Fruit fly (Drosophila melanogaster): ENCODE results near the gene Kdm2.
A peak's percentile ranks its signal among the peaks of the same experiment; 100 is the strongest.

The Kdm2 gene

dm6 chr3R:9053850-9054441 is 1.7 kb downstream of the Kdm2 start:
- TF ChIP-seq Hr78 (GFP tag; optimal IDR thresholded peaks at IDR 0.05) (no peak), usp (GFP tag; optimal IDR thresholded peaks at IDR 0.05) (no peak), foxo (GFP tag; optimal IDR thresholded peaks at IDR 0.05) (peak in 1 of 2 experiments; percentile 73), lola (GFP tag; optimal IDR thresholded peaks at IDR 0.05) (no peak), N (GFP tag; optimal IDR thresholded peaks at IDR 0.05) (no peak), rgr (GFP tag; optimal IDR thresholded peaks at IDR 0.05) (peak; percentile 24), GATAd (GFP tag; optimal IDR thresholded peaks at IDR 0.05) (no peak), Vsx2 (GFP tag; optimal IDR thresholded peaks at IDR 0.05; ENCODE audit: partially characterized antibody) (no peak), Hnf4 (GFP tag; optimal IDR thresholded peaks at IDR 0.05) (no peak), CG32264 (GFP tag; optimal IDR thresholded peaks at IDR 0.05) (peak; percentile 50), Hr83 (GFP tag; optimal IDR thresholded peaks at IDR 0.05; ENCODE audit: poor library complexity, severe bottlenecking) (peak; percentile 45), Dfd (GFP tag; optimal IDR thresholded peaks at IDR 0.05) (no peak), tai (GFP tag; optimal IDR thresholded peaks at IDR 0.05) (no peak), fru (GFP tag; optimal IDR thresholded peaks at IDR 0.05) (peak; percentile 76), pan (optimal IDR thresholded peaks at IDR 0.05) (no peak), psq (GFP tag; optimal IDR thresholded peaks at IDR 0.05) (peak; percentile 42), Mio (GFP tag; optimal IDR thresholded peaks at IDR 0.05) (no peak), sv (GFP tag; optimal IDR thresholded peaks at IDR 0.05) (no peak), dmrt93B (GFP tag; optimal IDR thresholded peaks at IDR 0.05) (peak; percentile 66), Jra (GFP tag; optimal IDR thresholded peaks at IDR 0.05) (no peak), Abd-B (GFP tag; optimal IDR thresholded peaks at IDR 0.05) (no peak), dsf (GFP tag; optimal IDR thresholded peaks at IDR 0.05; ENCODE audit: borderline replicate concordance) (no peak), br (GFP tag; optimal IDR thresholded peaks at IDR 0.05) (peak; percentile 66), sage (GFP tag; optimal IDR thresholded peaks at IDR 0.05) (no peak), OdsH (GFP tag; optimal IDR thresholded peaks at IDR 0.05) (no peak), Rel (GFP tag; optimal IDR thresholded peaks at IDR 0.05) (no peak), Rel (tag; optimal IDR thresholded peaks at IDR 0.05) (no peak), Myc (optimal IDR thresholded peaks at IDR 0.05) (no peak), CG9705 (GFP tag; optimal IDR thresholded peaks at IDR 0.05) (peak; percentile 4), h (GFP tag; optimal IDR thresholded peaks at IDR 0.05) (peak; percentile 51), jim (GFP tag; optimal IDR thresholded peaks at IDR 0.05) (no peak), dl (GFP tag; optimal IDR thresholded peaks at IDR 0.05; ENCODE audit: insufficient read depth in 1 of 2, partially characterized antibody in 2 of 2) (no peak), ey (GFP tag; optimal IDR thresholded peaks at IDR 0.05) (peak; percentile 71), HLH106 (tag; optimal IDR thresholded peaks at IDR 0.05) (peak; percentile 72), woc (GFP tag; optimal IDR thresholded peaks at IDR 0.05) (peak; percentile 50), brk (GFP tag; optimal IDR thresholded peaks at IDR 0.05) (no peak), CrebA (GFP tag; optimal IDR thresholded peaks at IDR 0.05; ENCODE audit: borderline replicate concordance) (no peak), Sp1 (GFP tag; optimal IDR thresholded peaks at IDR 0.05) (peak; percentile 57), Dif (GFP tag; optimal IDR thresholded peaks at IDR 0.05; ENCODE audit: partially characterized antibody) (peak; percentile 75)

- TF ChIP-seq psq (GFP tag; optimal IDR thresholded peaks at IDR 0.05) = no peak
- no peak for TF ChIP-seq GATAd (GFP tag; optimal IDR thresholded peaks at IDR 0.05)
- TF ChIP-seq Mio (GFP tag; optimal IDR thresholded peaks at IDR 0.05) = no peak
- TF ChIP-seq HLH106 (tag; optimal IDR thresholded peaks at IDR 0.05) = peak; percentile 18
- no peak for TF ChIP-seq br (GFP tag; optimal IDR thresholded peaks at IDR 0.05)
- TF ChIP-seq OdsH (GFP tag; optimal IDR thresholded peaks at IDR 0.05) = peak; percentile 52
- peak; percentile 22 for TF ChIP-seq sage (GFP tag; optimal IDR thresholded peaks at IDR 0.05)
- peak; percentile 22 for TF ChIP-seq dmrt93B (GFP tag; optimal IDR thresholded peaks at IDR 0.05)
- TF ChIP-seq foxo (GFP tag; optimal IDR thresholded peaks at IDR 0.05) = peak in 1 of 2 experiments; percentile 46
- no peak for TF ChIP-seq dsf (GFP tag; optimal IDR thresholded peaks at IDR 0.05; ENCODE audit: borderline replicate concordance)
- peak; percentile 5 for TF ChIP-seq rgr (GFP tag; optimal IDR thresholded peaks at IDR 0.05)
- no peak for TF ChIP-seq tai (GFP tag; optimal IDR thresholded peaks at IDR 0.05)
- TF ChIP-seq Rel (GFP tag; optimal IDR thresholded peaks at IDR 0.05) = no peak
- TF ChIP-seq Rel (tag; optimal IDR thresholded peaks at IDR 0.05) = no peak
- peak; percentile 27 for TF ChIP-seq sv (GFP tag; optimal IDR thresholded peaks at IDR 0.05)
- TF ChIP-seq Vsx2 (GFP tag; optimal IDR thresholded peaks at IDR 0.05; ENCODE audit: partially characterized antibody) = no peak
- no peak for TF ChIP-seq CG32264 (GFP tag; optimal IDR thresholded peaks at IDR 0.05)
- peak; percentile 4 for TF ChIP-seq Jra (GFP tag; optimal IDR thresholded peaks at IDR 0.05)
- no peak for TF ChIP-seq Sp1 (GFP tag; optimal IDR thresholded peaks at IDR 0.05)
- TF ChIP-seq CG9705 (GFP tag; optimal IDR thresholded peaks at IDR 0.05) = no peak
Measured at dm6 chr3R:9054442-9055118, 2.3 kb downstream of the Kdm2 start.
